Worm (Caenorhabditis elegans): ENCODE data around the gene W09D6.5.

Gene W09D6.5

ce11 chrIII:11110756-11111155 is 22.5 kb downstream of the W09D6.5 start (continued):
- TF ChIP-seq F37B4.10 (GFP tag; IDR thresholded peaks at IDR 0.05), result 0 out of 2 replicates have a peak, but pooled peaks have one; percentile 56
- TF ChIP-seq ztf-18 (tag; optimal IDR thresholded peaks at IDR 0.05), result peak; percentile 91
- peak; percentile 61 for TF ChIP-seq attf-5 (GFP tag; optimal IDR thresholded peaks at IDR 0.05)
- peak; percentile 62; the same call in 1 of the 2 replicates for TF ChIP-seq Y53G8AR.9 (GFP tag; conservative IDR thresholded peaks at IDR 0.05)
- TF ChIP-seq cebp-1 (GFP tag; IDR thresholded peaks at IDR 0.05), result no peak
- TF ChIP-seq cebp-1 (tag; optimal IDR thresholded peaks at IDR 0.05), result peak; percentile 68
- TF ChIP-seq ekl-4 (GFP tag; IDR thresholded peaks at IDR 0.05), result peak; percentile 71
- TF ChIP-seq atf-7 (tag; optimal IDR thresholded peaks at IDR 0.05), result no peak
- TF ChIP-seq C17E4.6 (GFP tag; IDR thresholded peaks at IDR 0.05), result 0 out of 2 replicates have a peak, but pooled peaks have one; percentile 25
- no peak for TF ChIP-seq F10E7.11 (tag; optimal IDR thresholded peaks at IDR 0.05)
- TF ChIP-seq attf-3 (GFP tag; conservative IDR thresholded peaks at IDR 0.05), result 0 out of 2 replicates have a peak, but pooled peaks have one; percentile 39
- TF ChIP-seq ceh-100 (GFP tag; IDR thresholded peaks at IDR 0.05), result peak; percentile 88
- TF ChIP-seq F52B5.7 (tag; optimal IDR thresholded peaks at IDR 0.05), result no peak
- peak; percentile 48 for TF ChIP-seq F23B12.7 (tag; optimal IDR thresholded peaks at IDR 0.05; ENCODE audit: insufficient read depth)
- no peak for TF ChIP-seq gei-17 (GFP tag; optimal IDR thresholded peaks at IDR 0.05)
- TF ChIP-seq nhr-179 (tag; optimal IDR thresholded peaks at IDR 0.05), result no peak
- no peak for TF ChIP-seq lin-35 (GFP tag; optimal IDR thresholded peaks at IDR 0.05)
- TF ChIP-seq tlf-1 (GFP tag; optimal IDR thresholded peaks at IDR 0.05), result peak; percentile 62
- peak in 1 of 2 experiments; percentile 1 for TF ChIP-seq rec-8 (tag; optimal IDR thresholded peaks at IDR 0.05)
- no peak for TF ChIP-seq zim-3 (tag; optimal IDR thresholded peaks at IDR 0.05)
- no peak for TF ChIP-seq snpc-1.3 (tag; optimal IDR thresholded peaks at IDR 0.05; ENCODE audit: insufficient read depth)

- TF ChIP-seq F57C9.4 (tag; optimal IDR thresholded peaks at IDR 0.05) (no peak), F37B4.10 (GFP tag; IDR thresholded peaks at IDR 0.05) (no peak), B0336.3 (GFP tag; IDR thresholded peaks at IDR 0.05) (0 out of 2 replicates have a peak, but pooled peaks have one; percentile 29), cebp-1 (GFP tag; IDR thresholded peaks at IDR 0.05) (no peak), cebp-1 (tag; optimal IDR thresholded peaks at IDR 0.05) (peak; percentile 71), F22D6.2 (tag; optimal IDR thresholded peaks at IDR 0.05) (no peak), ceh-100 (GFP tag; IDR thresholded peaks at IDR 0.05) (peak; percentile 83), nhr-80 (tag; optimal IDR thresholded peaks at IDR 0.05) (peak; percentile 58), hlh-26 (GFP tag; conservative IDR thresholded peaks at IDR 0.05) (no peak), ceh-27 (GFP tag; optimal IDR thresholded peaks at IDR 0.05) (peak; percentile 51), sptf-2 (GFP tag; optimal IDR thresholded peaks at IDR 0.05) (no peak), F33H1.4 (GFP tag; IDR thresholded peaks at IDR 0.05) (0 out of 2 replicates have a peak, but pooled peaks have one; percentile 24), lin-35 (GFP tag; optimal IDR thresholded peaks at IDR 0.05) (peak in 1 of 3 experiments; percentile 11), nfya-1 (tag; optimal IDR thresholded peaks at IDR 0.05; ENCODE audit: borderline replicate concordance, insufficient read depth) (no peak), ets-4 (GFP tag; optimal IDR thresholded peaks at IDR 0.05) (no peak), lin-54 (GFP tag; optimal IDR thresholded peaks at IDR 0.05) (peak; percentile 59), F39B2.1 (GFP tag; IDR thresholded peaks at IDR 0.05) (no peak), ztf-18 (tag; optimal IDR thresholded peaks at IDR 0.05) (peak; percentile 92), K12H6.12 (tag; optimal IDR thresholded peaks at IDR 0.05) (peak; percentile 55), fkh-3 (tag; optimal IDR thresholded peaks at IDR 0.05) (no peak), akir-1 (GFP tag; optimal IDR thresholded peaks at IDR 0.05) (no peak), tbp1 (GFP tag; optimal IDR thresholded peaks at IDR 0.05) (peak; percentile 18), let-607 (tag; optimal IDR thresholded peaks at IDR 0.05) (peak in 1 of 2 experiments; percentile 5), egrh-3 (GFP tag; IDR thresholded peaks at IDR 0.05) (peak; percentile 42), unc-130 (GFP tag; optimal IDR thresholded peaks at IDR 0.05) (peak; percentile 23), ztf-25 (GFP tag; IDR thresholded peaks at IDR 0.05) (0 out of 2 replicates have a peak, but pooled peaks have one; percentile 41), ztf-28 (GFP tag; IDR thresholded peaks at IDR 0.05) (peak; percentile 52; the same call in 1 of the 2 replicates), C06A6.2 (GFP tag; conservative IDR thresholded peaks at IDR 0.05) (0 out of 2 replicates have a peak, but pooled peaks have one; percentile 45), lin-26 (GFP tag; IDR thresholded peaks at IDR 0.05) (no peak), Y56A3A.18 (GFP tag; IDR thresholded peaks at IDR 0.05) (no peak), attf-5 (GFP tag; optimal IDR thresholded peaks at IDR 0.05) (peak; percentile 87), Y53G8AR.9 (GFP tag; conservative IDR thresholded peaks at IDR 0.05) (peak; percentile 59; the same call in 1 of the 2 replicates)
Observed at ce11 chrIII:11112718-11113117, 24.4 kb downstream of the W09D6.5 start.
